Worm (Caenorhabditis elegans) whole organism, L2 larva: Measurements from ENCODE around the gene erp-44.3.
"Not testable (repeated sequence)": the region's sequence is repeated elsewhere in the genome, so short reads cannot be mapped to it uniquely, and the experiment has no call there.

Experiments
- R02D3.7 ChIP-seq: fragments of 150-350 bp; optimal IDR thresholded peaks from 2 replicates; lab custom pipeline; 2014; ENCODE audit warnings: missing biosample characterization, missing genetic modification characterization
- Y55F3AM.14 ChIP-seq: fragments of 200-800 bp; sonication (Bioruptor generic); optimal IDR thresholded peaks from 2 replicates; lab custom pipeline; 2018; ENCODE audit warnings: mild to moderate bottlenecking, missing genetic modification characterization, missing compliant biosample characterization
- alr-1 ChIP-seq: fragments of 150-350 bp; optimal IDR thresholded peaks from 2 replicates; lab custom pipeline; 2014; ENCODE audit warnings: missing biosample characterization, missing genetic modification characterization
- aly-2 ChIP-seq: fragments of 150-350 bp; optimal IDR thresholded peaks from 2 replicates; lab custom pipeline; 2014; ENCODE audit warnings: missing biosample characterization, missing genetic modification characterization
- ama-1 ChIP-seq: fragments of 150-350 bp; optimal IDR thresholded peaks from 2 replicates; lab custom pipeline; 2018; ENCODE audit warnings: inconsistent platforms
- ceh-82 ChIP-seq: fragments of 150-350 bp; optimal IDR thresholded peaks from 2 replicates; lab custom pipeline; 2014; ENCODE audit warnings: missing biosample characterization, missing genetic modification characterization
- dmd-4 ChIP-seq: sonication (generic microtip); optimal IDR thresholded peaks from 2 replicates; lab custom pipeline; 2017; ENCODE audit warnings: missing biosample characterization, missing genetic modification characterization
- egl-27 ChIP-seq: sonication (generic microtip); optimal IDR thresholded peaks from 3 replicates; lab custom pipeline; 2017; ENCODE audit warnings: missing biosample characterization, missing genetic modification reagents, missing genetic modification characterization
- elt-3 ChIP-seq: sonication (generic microtip); optimal IDR thresholded peaks from 2 replicates; lab custom pipeline; 2017; ENCODE audit warnings: missing biosample characterization, missing genetic modification characterization
- fos-1 ChIP-seq: fragments of 150-350 bp; optimal IDR thresholded peaks from 2 replicates; lab custom pipeline; 2014; ENCODE audit warnings: missing biosample characterization, missing genetic modification characterization
- gmeb-1 ChIP-seq: fragments of 150-350 bp; optimal IDR thresholded peaks from 2 replicates; lab custom pipeline; 2014; ENCODE audit warnings: missing biosample characterization, missing genetic modification characterization
- lin-11 ChIP-seq: fragments of 150-350 bp; sonication (generic microtip); optimal IDR thresholded peaks from 2 replicates; lab custom pipeline; 2014; ENCODE audit warnings: missing biosample characterization, missing genetic modification characterization, inconsistent platforms, mixed read lengths
- lin-39 ChIP-seq: fragments of 150-350 bp; optimal IDR thresholded peaks from 2 replicates; lab custom pipeline; 2014; ENCODE audit warnings: missing biosample characterization, missing genetic modification reagents, missing genetic modification characterization
- lsy-2 ChIP-seq, 2 experiments: fragments of 150-350 bp in 1 of 2; sonication (generic microtip) in 1 of 2; optimal IDR thresholded peaks; 2 replicates each; lab custom pipeline; 2014 to 2017; ENCODE audit warnings: missing biosample characterization in 2 of 2, missing genetic modification characterization in 2 of 2
- mab-5 ChIP-seq: fragments of 150-350 bp; optimal IDR thresholded peaks from 2 replicates; lab custom pipeline; 2014; ENCODE audit warnings: missing biosample characterization, missing genetic modification characterization
- mbf-1 ChIP-seq: sonication (generic microtip); optimal IDR thresholded peaks from 2 replicates; lab custom pipeline; 2017; ENCODE audit warnings: missing biosample characterization, missing genetic modification characterization
- mdl-1 ChIP-seq, 2 experiments: fragments of 150-350 bp in 1 of 2; sonication (generic microtip) in 1 of 2; optimal IDR thresholded peaks; 2 replicates each; lab custom pipeline; 2017; ENCODE audit warnings: missing biosample characterization in 2 of 2, missing genetic modification characterization in 2 of 2
- nhr-10 ChIP-seq: sonication (generic microtip); optimal IDR thresholded peaks from 2 replicates; lab custom pipeline; 2017; ENCODE audit warnings: missing biosample characterization, missing genetic modification characterization
- nhr-11 ChIP-seq: fragments of 150-350 bp; optimal IDR thresholded peaks from 2 replicates; lab custom pipeline; 2014; ENCODE audit warnings: missing biosample characterization, missing genetic modification characterization
- nhr-129 ChIP-seq: fragments of 150-350 bp; optimal IDR thresholded peaks from 2 replicates; lab custom pipeline; 2014; ENCODE audit warnings: missing biosample characterization, missing genetic modification characterization
- nhr-21 ChIP-seq: fragments of 150-350 bp; optimal IDR thresholded peaks from 2 replicates; lab custom pipeline; 2014; ENCODE audit warnings: missing biosample characterization, missing genetic modification characterization
- nhr-23 ChIP-seq: fragments of 150-350 bp; optimal IDR thresholded peaks from 2 replicates; lab custom pipeline; 2014; ENCODE audit warnings: missing biosample characterization, missing genetic modification reagents, missing genetic modification characterization
- nhr-237 ChIP-seq: fragments of 150-350 bp; optimal IDR thresholded peaks from 2 replicates; lab custom pipeline; 2014; ENCODE audit warnings: missing biosample characterization, missing genetic modification characterization
- skn-1 ChIP-seq: sonication (generic microtip); optimal IDR thresholded peaks from 2 replicates; lab custom pipeline; 2017; ENCODE audit warnings: missing biosample characterization, missing genetic modification characterization
- sma-9 ChIP-seq, 2 experiments: fragments of 150-350 bp in 1 of 2; sonication (generic microtip) in 1 of 2; optimal IDR thresholded peaks; 2 replicates each; lab custom pipeline; 2014 to 2016; ENCODE audit warnings: missing genetic modification characterization in 2 of 2, mild to moderate bottlenecking in 1 of 2, missing biosample characterization in 1 of 2, missing compliant biosample characterization in 1 of 2, missing genetic modification reagents in 1 of 2, moderate library complexity in 1 of 2
- snpc-4 ChIP-seq: fragments of 150-350 bp; optimal IDR thresholded peaks from 2 replicates; lab custom pipeline; 2014; ENCODE audit warnings: missing biosample characterization, missing genetic modification characterization
- unc-55 ChIP-seq: fragments of 150-350 bp; sonication (generic microtip); optimal IDR thresholded peaks from 3 replicates; lab custom pipeline; 2014; ENCODE audit warnings: missing biosample characterization, missing genetic modification reagents, missing genetic modification characterization
- unc-62 ChIP-seq: fragments of 150-350 bp; optimal IDR thresholded peaks from 2 replicates; lab custom pipeline; 2014; ENCODE audit warnings: missing biosample characterization, missing genetic modification reagents, missing genetic modification characterization
- zag-1 ChIP-seq: fragments of 150-350 bp; optimal IDR thresholded peaks from 2 replicates; lab custom pipeline; 2014; ENCODE audit warnings: missing biosample characterization, missing genetic modification characterization
- ztf-1 ChIP-seq: fragments of 200-800 bp; sonication (Bioruptor generic); conservative IDR thresholded peaks from 2 replicates; pipeline ENCODE4 v1.3.6; 2022; ENCODE audit warnings: missing genetic modification characterization, missing compliant biosample characterization
- ztf-11 ChIP-seq: sonication (generic microtip); optimal IDR thresholded peaks from 2 replicates; lab custom pipeline; 2017; ENCODE audit warnings: missing biosample characterization, missing genetic modification characterization

erp-44.3 gene

ce11 chrIV:8122349-8122748 is at the start of gene erp-44.3:
Gene erp-44.3, plus strand, starts transcription at chrIV:8122649.
- TF ChIP-seq alr-1, dmd-4, R02D3.7 (tag; lab: Kevin White, UChicago): not testable (repeated sequence)
- TF ChIP-seq, all 48 proteins: peak for 0; not testable (repeated sequence) for 48

DNA sequence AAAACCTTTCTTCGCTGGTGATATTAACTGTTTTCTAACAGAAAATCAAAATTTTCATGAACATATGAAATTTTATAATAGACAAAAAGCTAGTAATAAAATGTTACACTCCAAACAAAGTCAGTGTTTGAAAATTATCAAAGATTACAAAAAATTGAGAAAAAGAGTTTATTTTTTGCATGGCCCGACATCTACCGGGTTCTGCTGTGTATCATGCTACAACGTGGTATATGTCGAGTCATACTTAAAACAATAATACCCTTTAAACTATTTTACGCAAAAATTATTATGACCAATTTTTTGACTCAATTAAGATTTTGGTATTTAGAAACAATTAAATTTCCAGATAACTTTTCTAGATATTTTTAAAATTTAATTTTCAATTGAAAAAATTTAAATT is 46.9 kb upstream of the erp-44.3 start:
- TF ChIP-seq lin-11 (no peak), snpc-4 (tag; lab: Kevin White, UChicago) (peak; percentile 37)

- TF ChIP-seq nhr-237 (tag; lab: Kevin White, UChicago), result no peak
- TF ChIP-seq mbf-1 (tag; lab: Kevin White, UChicago), result no peak
- no peak for TF ChIP-seq nhr-10 (tag; lab: Kevin White, UChicago)
- no peak for TF ChIP-seq mab-5 (tag; lab: Kevin White, UChicago)
Observed at ce11 chrIV:8076511-8076910, 45.9 kb upstream of the erp-44.3 start.

DNA sequence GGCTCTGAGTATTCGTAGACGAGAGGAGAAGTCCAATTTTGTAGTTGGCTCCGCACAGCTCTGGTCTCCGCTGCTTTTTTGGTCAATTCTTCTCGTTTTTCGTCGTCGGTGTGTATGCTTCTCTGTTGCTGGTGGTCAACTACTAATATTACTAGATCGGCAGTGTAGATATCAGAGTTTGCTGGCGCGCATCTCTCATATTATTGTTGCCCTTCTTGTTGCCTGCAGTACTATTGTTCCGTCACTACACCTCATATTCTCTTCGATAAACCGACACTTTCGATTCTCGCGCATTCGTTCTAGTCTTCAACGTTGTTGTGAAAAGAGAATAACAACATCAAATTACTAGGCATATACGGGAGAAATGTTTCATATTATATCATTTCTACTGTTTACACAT is 42.3 kb upstream of the erp-44.3 start:
- TF ChIP-seq fos-1 (tag; lab: Kevin White, UChicago) (no peak), alr-1 (tag; lab: Kevin White, UChicago) (no peak), unc-55 (GFP tag; lab: Kevin White, UChicago) (no peak)

DNA sequence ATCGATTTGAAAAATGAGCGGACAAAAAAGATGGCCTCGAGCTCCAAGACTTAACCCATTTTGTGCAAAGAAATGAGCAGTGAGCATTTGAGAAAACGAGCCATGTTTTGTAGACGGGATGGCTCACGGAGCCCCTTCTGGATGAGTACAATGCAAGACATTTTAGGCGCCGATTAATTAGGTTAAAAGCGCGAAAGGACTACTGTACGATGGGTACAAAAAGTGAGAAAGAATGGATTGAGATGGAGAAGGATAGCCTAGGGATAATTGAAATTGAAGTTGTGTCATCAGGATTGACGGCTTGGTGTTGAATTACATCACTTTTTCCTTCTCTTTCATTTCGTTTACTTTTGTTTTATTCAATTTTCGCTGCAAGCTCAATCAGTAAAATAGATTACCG is 41.7 kb upstream of the erp-44.3 start:
- no peak for TF ChIP-seq egl-27 (tag; lab: Kevin White, UChicago)
- no peak for TF ChIP-seq elt-3
- no peak for TF ChIP-seq lin-11
- no peak for TF ChIP-seq sma-9 (GFP tag; optimal IDR thresholded peaks at IDR 0.05; lab: Kevin White, UChicago)
- no peak for TF ChIP-seq sma-9 (tag; optimal IDR thresholded peaks at IDR 0.05; lab: Kevin White, UChicago)
- TF ChIP-seq mab-5 (tag; lab: Kevin White, UChicago), result no peak
- no peak for TF ChIP-seq unc-55 (GFP tag; lab: Kevin White, UChicago)
- no peak for TF ChIP-seq nhr-129 (tag; lab: Kevin White, UChicago)
- no peak for TF ChIP-seq zag-1

ce11 chrIV:8086552-8086951 is 35.9 kb upstream of the erp-44.3 start, which contains the start of gene nsy-7:
Gene nsy-7, minus strand, starts transcription at chrIV:8086652.
- TF ChIP-seq aly-2 (tag; lab: Kevin White, UChicago) (no peak), lin-39 (tag; lab: Kevin White, UChicago) (no peak), nhr-23 (tag; lab: Kevin White, UChicago) (no peak), ztf-1 (no peak), skn-1 (no peak), fos-1 (tag; lab: Kevin White, UChicago) (peak; percentile 0), nhr-237 (tag; lab: Kevin White, UChicago) (no peak), lin-11 (no peak), Y55F3AM.14 (GFP tag; lab: Kevin White, UChicago) (no peak)

ce11 chrIV:8091539-8091938 is 30.9 kb upstream of the erp-44.3 start:
- TF ChIP-seq skn-1 (no peak), elt-3 (no peak), aly-2 (tag; lab: Kevin White, UChicago) (no peak), R02D3.7 (tag; lab: Kevin White, UChicago) (no peak), mdl-1 (tag; optimal IDR thresholded peaks at IDR 0.05; lab: Kevin White, UChicago) (no peak), lin-11 (no peak), mab-5 (tag; lab: Kevin White, UChicago) (no peak), lin-39 (tag; lab: Kevin White, UChicago) (no peak), snpc-4 (tag; lab: Kevin White, UChicago) (no peak), fos-1 (tag; lab: Kevin White, UChicago) (no peak), lsy-2 (tag; optimal IDR thresholded peaks at IDR 0.05; lab: Kevin White, UChicago) (no peak), nhr-10 (tag; lab: Kevin White, UChicago) (no peak), zag-1 (no peak), unc-62 (GFP tag; lab: Kevin White, UChicago) (no peak), nhr-129 (tag; lab: Kevin White, UChicago) (no peak), nhr-237 (tag; lab: Kevin White, UChicago) (no peak), alr-1 (tag; lab: Kevin White, UChicago) (no peak)
- TF ChIP-seq, all 48 proteins: peak for 0

DNA sequence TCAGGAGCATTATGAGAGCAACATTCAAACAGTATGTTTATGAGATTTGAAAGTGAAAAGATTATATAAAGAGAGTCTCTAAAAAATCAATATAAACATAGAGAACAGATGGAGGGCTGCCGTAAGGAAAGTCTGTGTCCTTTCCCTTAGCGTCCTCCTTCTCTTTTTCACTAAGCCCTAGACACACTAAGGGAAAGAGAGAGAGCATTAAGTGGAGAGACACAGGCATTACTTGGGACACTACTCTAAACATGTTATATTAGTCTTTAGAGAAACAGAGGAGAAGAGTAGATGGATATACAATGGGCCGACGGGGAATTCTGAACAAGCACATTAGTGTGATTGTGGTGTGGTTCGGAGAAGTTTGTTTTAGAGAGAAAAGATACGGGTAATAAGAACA is 26.1 kb upstream of the erp-44.3 start:
- TF ChIP-seq ama-1, result no peak
- TF ChIP-seq gmeb-1 (tag; lab: Kevin White, UChicago), result no peak
- no peak for TF ChIP-seq nhr-237 (tag; lab: Kevin White, UChicago)
- TF ChIP-seq ztf-11 (tag; lab: Kevin White, UChicago), result no peak
- no peak for TF ChIP-seq mdl-1 (tag; optimal IDR thresholded peaks at IDR 0.05; lab: Kevin White, UChicago)
- no peak for TF ChIP-seq dmd-4 (tag; lab: Kevin White, UChicago)
- TF ChIP-seq nhr-21 (tag; lab: Kevin White, UChicago), result no peak
- no peak for TF ChIP-seq nhr-10 (tag; lab: Kevin White, UChicago)
- TF ChIP-seq ceh-82 (tag; lab: Kevin White, UChicago), result no peak
- TF ChIP-seq nhr-11, result no peak
- no peak for TF ChIP-seq lin-39 (tag; lab: Kevin White, UChicago)
